Fruit fly (Drosophila melanogaster) whole organism, prepupa: Measurements from ENCODE around the gene CG33939.

Source experiments
- CG1621 ChIP-seq: fragments of 200-800 bp; sonication (Bioruptor generic); optimal IDR thresholded peaks from 3 replicates; lab custom pipeline; 2018; ENCODE audit warnings: missing biosample characterization, mild to moderate bottlenecking, missing genetic modification characterization
- CG16779 ChIP-seq: fragments of 200-800 bp; sonication (Bioruptor generic); optimal IDR thresholded peaks from 3 replicates; lab custom pipeline; 2017; ENCODE audit warnings: missing biosample characterization, mild to moderate bottlenecking, missing genetic modification characterization
- CG34406 ChIP-seq: fragments of 200-800 bp; sonication (Bioruptor generic); optimal IDR thresholded peaks from 3 replicates; lab custom pipeline; 2016; ENCODE audit warnings: missing biosample characterization, missing genetic modification characterization
- CG3919 ChIP-seq: fragments of 200-800 bp; sonication (Bioruptor generic); optimal IDR thresholded peaks from 3 replicates; lab custom pipeline; 2016; ENCODE audit warnings: missing biosample characterization, missing genetic modification characterization
- CG6792 ChIP-seq: fragments of 200-800 bp; sonication (Bioruptor generic); optimal IDR thresholded peaks from 3 replicates; lab custom pipeline; 2016; ENCODE audit warnings: missing biosample characterization, missing genetic modification characterization
- Eip78C ChIP-seq: fragments of 200-800 bp; sonication (Bioruptor generic); peaks from one replicate; lab custom pipeline; 2016; ENCODE audit warnings: missing biosample characterization, missing genetic modification characterization
- Ets96B ChIP-seq: fragments of 200-800 bp; optimal IDR thresholded peaks from 2 replicates; lab custom pipeline; 2019; ENCODE audit warnings: missing biosample characterization, mild to moderate bottlenecking, missing genetic modification characterization, moderate library complexity
- Hr38 ChIP-seq: sonication (Bioruptor generic); optimal IDR thresholded peaks from 2 replicates; lab custom pipeline; 2016; ENCODE audit warnings: missing biosample characterization, missing genetic modification characterization
- Sox102F ChIP-seq: fragments of 200-800 bp; sonication (Bioruptor generic); optimal IDR thresholded peaks from 2 replicates; lab custom pipeline; 2016; ENCODE audit warnings: missing biosample characterization, mild to moderate bottlenecking, missing genetic modification characterization
- Sox14 ChIP-seq: fragments of 200-800 bp; sonication (Bioruptor generic); optimal IDR thresholded peaks from 3 replicates; lab custom pipeline; 2016; ENCODE audit warnings: missing biosample characterization, missing genetic modification characterization
- Sox15 ChIP-seq: fragments of 200-800 bp; sonication (Bioruptor generic); optimal IDR thresholded peaks from 3 replicates; lab custom pipeline; 2016; ENCODE audit warnings: missing biosample characterization, missing genetic modification characterization
- dsx ChIP-seq: fragments of 200-800 bp; optimal IDR thresholded peaks from 3 replicates; lab custom pipeline; 2019; ENCODE audit warnings: missing biosample characterization, mild to moderate bottlenecking, missing genetic modification characterization, moderate library complexity; ENCODE audit not compliant: poor library complexity, severe bottlenecking
- ss ChIP-seq, 2 experiments: fragments of 200-800 bp; sonication (Bioruptor generic); optimal IDR thresholded peaks; 2 replicates in 1 of 2; 3 replicates in 1 of 2; lab custom pipeline; 2017 to 2018; ENCODE audit warnings: mild to moderate bottlenecking in 2 of 2, missing biosample characterization in 2 of 2, missing genetic modification characterization in 2 of 2, moderate library complexity in 1 of 2
- vri ChIP-seq: fragments of 200-800 bp; sonication (Bioruptor generic); optimal IDR thresholded peaks from 3 replicates; lab custom pipeline; 2016; ENCODE audit warnings: missing biosample characterization, mild to moderate bottlenecking, missing genetic modification characterization

dm6 chrX:19220963-19221572 lies 46.4 kb upstream of the CG33939 start:
- TF ChIP-seq CG1621 (tag; lab: Kevin White, UChicago) = no peak
- TF ChIP-seq CG16779 (tag; lab: Kevin White, UChicago) = no peak
- TF ChIP-seq Sox14 (GFP tag; lab: Kevin White, UChicago) = no peak
- TF ChIP-seq vri (GFP tag; lab: Kevin White, UChicago) = no peak
- TF ChIP-seq CG34406 = no peak
- no peak for TF ChIP-seq ss (GFP tag; optimal IDR thresholded peaks at IDR 0.05; lab: Kevin White, UChicago)
- no peak for TF ChIP-seq Ets96B (tag; lab: Kevin White, UChicago)
- no peak for TF ChIP-seq CG6792
- TF ChIP-seq Hr38 (GFP tag; lab: Kevin White, UChicago) = no peak
- TF ChIP-seq dsx (GFP tag; lab: Kevin White, UChicago) = no peak
- TF ChIP-seq CG3919 = no peak
- no peak for TF ChIP-seq Sox102F
- TF ChIP-seq Sox15 (GFP tag; lab: Kevin White, UChicago) = no peak
- no peak for TF ChIP-seq Eip78C (GFP tag; lab: Kevin White, UChicago)
